Fruit fly (Drosophila melanogaster) whole organism, embryonic: Measurements from ENCODE around the gene CG15570.

Source experiments
- NC2α ChIP-seq: fragments of 200-800 bp; sonication (Bioruptor generic); optimal IDR thresholded peaks from 2 replicates; lab custom pipeline; 2016; ENCODE audit warnings: missing biosample characterization, missing genetic modification characterization
- Ravus ChIP-seq: fragments of 200-800 bp; sonication (Bioruptor generic); IDR thresholded peaks from 2 replicates; pipeline ENCODE4 v1.3.6; 2022; ENCODE audit warnings: missing biosample characterization, missing genetic modification characterization
- hth ChIP-seq: fragments of >200 bp; optimal IDR thresholded peaks from 2 replicates; lab custom pipeline; 2017; ENCODE audit warnings: inconsistent platforms
- lola ChIP-seq, 3 experiments: fragments of >200 bp in 2 of 3; fragments of 200-800 bp in 1 of 3; sonication (Bioruptor generic) in 1 of 3; optimal IDR thresholded peaks; 2 replicates each; lab custom pipeline; 2017 to 2019; ENCODE audit warnings: missing biosample characterization in 3 of 3, missing genetic modification characterization in 3 of 3, mild to moderate bottlenecking in 1 of 3, moderate library complexity in 1 of 3

dm6 chrX:4200612-4201011, 17.4 kb upstream of the CG15570 start:
- TF ChIP-seq lola (GFP tag; optimal IDR thresholded peaks at IDR 0.05; lab: Kevin White, UChicago) (no peak), hth (lab: Kevin White, UChicago) (no peak), Ravus (GFP tag; lab: Robert Waterston, UW) (no peak), NC2α (no peak)
